Fruit fly (Drosophila melanogaster): ENCODE measurements around the gene betaTub97EF.

Gene betaTub97EF

DNA sequence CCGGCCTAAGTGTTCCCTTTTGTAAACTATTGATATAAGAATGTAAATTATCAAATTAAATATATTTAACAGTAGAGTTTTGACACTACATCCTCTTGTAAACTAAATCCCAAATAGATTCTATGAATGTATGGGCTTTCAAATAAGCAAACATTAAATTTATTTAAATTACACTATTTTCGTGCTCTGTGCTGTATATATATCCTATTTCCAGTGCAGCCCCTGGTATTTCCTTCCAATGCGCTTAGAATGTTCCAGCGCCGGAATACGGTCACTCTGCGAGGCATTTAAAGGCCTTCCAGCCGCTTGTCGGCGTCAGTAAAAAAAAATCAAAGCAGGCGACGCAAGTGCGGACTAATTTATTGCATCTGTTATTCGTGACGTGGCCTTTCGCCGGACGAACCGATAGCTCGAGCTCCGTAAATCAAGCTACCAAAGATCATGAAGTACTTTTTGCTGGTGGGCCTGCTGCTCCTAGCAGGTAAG, 39.7 kb downstream of the betaTub97EF start, which contains the start of gene Gp93 (continued):
- TF ChIP-seq CG8089 (GFP tag; optimal IDR thresholded peaks at IDR 0.05) (no peak), CG17802 (tag; optimal IDR thresholded peaks at IDR 0.05) (no peak), CG5245 (GFP tag; optimal IDR thresholded peaks at IDR 0.05) (no peak), Side (GFP tag; optimal IDR thresholded peaks at IDR 0.05) (no peak)

DNA sequence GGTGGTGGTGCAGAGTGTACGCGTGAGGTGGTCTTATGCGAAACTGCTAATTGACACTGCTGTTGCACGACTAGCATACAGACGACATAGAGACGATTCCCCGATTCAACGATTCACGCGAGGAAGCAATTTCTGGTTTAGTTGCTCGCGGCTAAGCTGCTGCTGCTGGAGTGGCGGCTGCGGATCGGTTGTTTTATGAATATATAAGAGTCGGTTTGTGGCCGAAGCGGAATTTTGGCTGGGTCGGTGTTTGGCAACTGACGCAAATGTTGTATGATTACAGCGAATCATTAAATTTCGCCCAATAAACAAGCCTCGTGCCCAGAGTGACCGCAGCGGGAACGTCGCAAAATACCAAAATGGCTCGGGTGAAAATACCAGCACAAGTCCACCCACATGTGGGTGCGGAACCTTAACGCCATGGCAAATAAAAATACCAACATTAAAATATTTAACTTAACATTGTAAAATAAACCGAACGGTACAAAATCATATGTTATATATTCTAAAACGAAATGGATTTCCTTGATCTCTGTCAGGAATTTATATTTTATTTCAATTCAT, 40.4 kb downstream of the betaTub97EF start, which contains the start of gene mfrn:
Gene mfrn, minus strand, starts transcription at position 340 of the 564 bp plus-strand sequence.
- no peak for TF ChIP-seq Scr (GFP tag; IDR thresholded peaks at IDR 0.05; ENCODE audit: partially characterized antibody)
- peak; percentile 26; the same call in 1 of the 2 replicates for TF ChIP-seq amos (GFP tag; IDR thresholded peaks at IDR 0.05; ENCODE audit: partially characterized antibody)
- peak; percentile 84 for TF ChIP-seq gfzf (GFP tag; optimal IDR thresholded peaks at IDR 0.05)
- no peak for TF ChIP-seq chm (GFP tag; IDR thresholded peaks at IDR 0.05)
- TF ChIP-seq CG13287 (GFP tag; IDR thresholded peaks at IDR 0.05; ENCODE audit: partially characterized antibody) = peak; percentile 26; the same call in 1 of the 2 replicates
- TF ChIP-seq CG4617 (GFP tag; optimal IDR thresholded peaks at IDR 0.05; ENCODE audit: borderline replicate concordance) = peak; percentile 46
- peak; percentile 66 for TF ChIP-seq CG9797 (GFP tag; optimal IDR thresholded peaks at IDR 0.05)
- peak; percentile 29; the same call in 1 of the 3 replicates for TF ChIP-seq CG34224 (GFP tag; IDR thresholded peaks at IDR 0.05; ENCODE audit: partially characterized antibody)
- TF ChIP-seq MESR4 (GFP tag; optimal IDR thresholded peaks at IDR 0.05) = peak; percentile 74
- peak; percentile 57 for TF ChIP-seq YL-1 (GFP tag; optimal IDR thresholded peaks at IDR 0.05)
- TF ChIP-seq Hey (tag; optimal IDR thresholded peaks at IDR 0.05) = no peak
- TF ChIP-seq E2f1 (GFP tag; IDR thresholded peaks at IDR 0.05) = no peak
- peak; percentile 10 for TF ChIP-seq chn (GFP tag; optimal IDR thresholded peaks at IDR 0.05)
- no peak for TF ChIP-seq HLH54F (GFP tag; optimal IDR thresholded peaks at IDR 0.05)
- peak; percentile 5; the same call in 1 of the 3 replicates for TF ChIP-seq row (GFP tag; IDR thresholded peaks at IDR 0.05)
- TF ChIP-seq nerfin-1 (tag; optimal IDR thresholded peaks at IDR 0.05) = no peak
- TF ChIP-seq CG31388 (GFP tag; optimal IDR thresholded peaks at IDR 0.05) = no peak
- TF ChIP-seq Bgb (GFP tag; IDR thresholded peaks at IDR 0.05; ENCODE audit: partially characterized antibody) = peak; percentile 39; the same call in 1 of the 2 replicates
- TF ChIP-seq MBD-R2 (GFP tag; IDR thresholded peaks at IDR 0.05) = peak; percentile 47
- peak; percentile 16; the same call in 1 of the 2 replicates for TF ChIP-seq klu (GFP tag; IDR thresholded peaks at IDR 0.05)
- peak; percentile 30 for TF ChIP-seq BEAF-32 (GFP tag; optimal IDR thresholded peaks at IDR 0.05)
- no peak for TF ChIP-seq Neu2 (GFP tag; optimal IDR thresholded peaks at IDR 0.05; ENCODE audit: borderline replicate concordance)
- 0 out of 3 replicates have a peak, but pooled peaks have one; percentile 14 for TF ChIP-seq zfh1 (GFP tag; IDR thresholded peaks at IDR 0.05)
- 0 out of 3 replicates have a peak, but pooled peaks have one; percentile 24 for TF ChIP-seq Opbp (GFP tag; IDR thresholded peaks at IDR 0.05; ENCODE audit: partially characterized antibody)
- TF ChIP-seq CG1603 (tag; optimal IDR thresholded peaks at IDR 0.05) = peak; percentile 49
- TF ChIP-seq dm (GFP tag; optimal IDR thresholded peaks at IDR 0.05) = peak; percentile 62
- TF ChIP-seq sna (GFP tag; IDR thresholded peaks at IDR 0.05; ENCODE audit: partially characterized antibody) = 0 out of 2 replicates have a peak, but pooled peaks have one; percentile 20
- TF ChIP-seq Asciz (GFP tag; optimal IDR thresholded peaks at IDR 0.05) = no peak
- TF ChIP-seq CG8290 (GFP tag; optimal IDR thresholded peaks at IDR 0.05) = no peak
- TF ChIP-seq CG8290 (tag; optimal IDR thresholded peaks at IDR 0.05) = peak in 1 of 2 experiments; percentile 35
- 0 out of 2 replicates have a peak, but pooled peaks have one; percentile 20 for TF ChIP-seq nerfin-2 (GFP tag; IDR thresholded peaks at IDR 0.05; ENCODE audit: partially characterized antibody)
- no peak for TF ChIP-seq nom (GFP tag; optimal IDR thresholded peaks at IDR 0.05)
- peak; percentile 69 for TF ChIP-seq Med (GFP tag)
- TF ChIP-seq CG9215 (GFP tag; IDR thresholded peaks at IDR 0.05) = no peak
- no peak for TF ChIP-seq Awh (GFP tag; IDR thresholded peaks at IDR 0.05)
- no peak for TF ChIP-seq Sry-β (GFP tag; optimal IDR thresholded peaks at IDR 0.05)
- peak; percentile 19; the same call in 1 of the 2 replicates for TF ChIP-seq inv (GFP tag; IDR thresholded peaks at IDR 0.05; ENCODE audit: partially characterized antibody)
- TF ChIP-seq Deaf1 (tag; optimal IDR thresholded peaks at IDR 0.05) = peak; percentile 49
- peak; percentile 22 for TF ChIP-seq Jarid2 (GFP tag; optimal IDR thresholded peaks at IDR 0.05)
- peak; percentile 68 for TF ChIP-seq pzg (GFP tag; optimal IDR thresholded peaks at IDR 0.05)
- no peak for TF ChIP-seq org-1 (GFP tag; optimal IDR thresholded peaks at IDR 0.05)
- TF ChIP-seq CG15479 (GFP tag; optimal IDR thresholded peaks at IDR 0.05) = peak; percentile 36
